Fruit fly (Drosophila melanogaster) whole organism, embryonic: ENCODE measurements around the gene CG16779.

Source experiments
- Adf1 ChIP-seq: fragments of 200-800 bp; sonication (Bioruptor generic); IDR thresholded peaks from 2 replicates; pipeline ENCODE4 v1.3.6; 2022; ENCODE audit warnings: missing biosample characterization, missing genetic modification characterization
- Asciz ChIP-seq: fragments of 200-800 bp; sonication (Bioruptor generic); optimal IDR thresholded peaks from 2 replicates; lab custom pipeline; 2017; ENCODE audit warnings: missing biosample characterization, mild to moderate bottlenecking, missing genetic modification characterization, missing genetic modification reagents
- Blimp-1 ChIP-seq: fragments of 200-800 bp; sonication (Bioruptor generic); optimal IDR thresholded peaks from 3 replicates; lab custom pipeline; 2018; ENCODE audit warnings: missing biosample characterization, missing genetic modification characterization, mild to moderate bottlenecking, moderate library complexity, missing genetic modification reagents
- CG11085 ChIP-seq: fragments of 200-800 bp; sonication (Bioruptor generic); IDR thresholded peaks from 2 replicates; pipeline ENCODE4 v1.3.6; 2022; ENCODE audit warnings: missing biosample characterization, missing genetic modification characterization
- CG12071 ChIP-seq: fragments of 200-800 bp; sonication (Bioruptor generic); optimal IDR thresholded peaks from 3 replicates; lab custom pipeline; 2018; ENCODE audit warnings: missing biosample characterization, mild to moderate bottlenecking, missing genetic modification characterization
- CG12104 ChIP-seq: fragments of 200-800 bp; sonication (Bioruptor generic); optimal IDR thresholded peaks from 3 replicates; lab custom pipeline; 2016; ENCODE audit warnings: missing biosample characterization, missing genetic modification characterization
- CG12155 ChIP-seq: fragments of 200-800 bp; sonication (Bioruptor generic); optimal IDR thresholded peaks from 3 replicates; lab custom pipeline; 2016; ENCODE audit warnings: missing biosample characterization, missing genetic modification characterization
- CG12299 ChIP-seq: fragments of 200-800 bp; sonication (Bioruptor generic); optimal IDR thresholded peaks from 2 replicates; lab custom pipeline; 2018; ENCODE audit warnings: missing biosample characterization, mild to moderate bottlenecking, missing genetic modification characterization
- CG1233 ChIP-seq: fragments of 200-800 bp; sonication (Bioruptor generic); optimal IDR thresholded peaks from 4 replicates; lab custom pipeline; 2018; ENCODE audit warnings: missing biosample characterization, mild to moderate bottlenecking, missing genetic modification characterization
- CG13424 ChIP-seq: fragments of 200-800 bp; sonication (Bioruptor generic); optimal IDR thresholded peaks from 2 replicates; lab custom pipeline; 2019; ENCODE audit warnings: missing biosample characterization, mild to moderate bottlenecking, missing genetic modification characterization, moderate library complexity
- CG14050 ChIP-seq: fragments of 200-800 bp; sonication (Bioruptor generic); IDR thresholded peaks from 3 replicates; pipeline ENCODE4 v1.3.6; 2022; ENCODE audit warnings: missing biosample characterization, missing genetic modification characterization
- CG14441 ChIP-seq: fragments of 200-800 bp; sonication (Bioruptor generic); IDR thresholded peaks from 2 replicates; pipeline ENCODE4 v1.3.6; 2022; ENCODE audit warnings: missing biosample characterization, missing genetic modification characterization
- CG15011 ChIP-seq: fragments of 200-800 bp; sonication (Bioruptor generic); optimal IDR thresholded peaks from 3 replicates; lab custom pipeline; 2018; ENCODE audit warnings: missing biosample characterization, mild to moderate bottlenecking, missing genetic modification characterization
- CG15514 ChIP-seq: fragments of 200-800 bp; sonication (Bioruptor generic); optimal IDR thresholded peaks from 3 replicates; lab custom pipeline; 2017; ENCODE audit warnings: missing biosample characterization, missing genetic modification characterization, mild to moderate bottlenecking, moderate library complexity, missing genetic modification reagents
- CG17912 ChIP-seq: fragments of 200-800 bp; sonication (Bioruptor generic); optimal IDR thresholded peaks from 2 replicates; lab custom pipeline; 2018; ENCODE audit warnings: missing biosample characterization, mild to moderate bottlenecking, missing genetic modification characterization
- CG1792 ChIP-seq: fragments of 200-800 bp; sonication (Bioruptor generic); optimal IDR thresholded peaks from 2 replicates; lab custom pipeline; 2016; ENCODE audit warnings: missing biosample characterization, missing genetic modification characterization
- CG3995 ChIP-seq: fragments of 200-800 bp; sonication (Bioruptor generic); optimal IDR thresholded peaks from 3 replicates; lab custom pipeline; 2016; ENCODE audit warnings: missing biosample characterization, missing genetic modification characterization
- CG42726 ChIP-seq: fragments of 200-800 bp; sonication (Bioruptor generic); IDR thresholded peaks from 2 replicates; pipeline ENCODE4 v1.3.6; 2022; ENCODE audit warnings: missing biosample characterization, missing genetic modification characterization; ENCODE audit not compliant: partially characterized antibody
- CG4424 ChIP-seq: fragments of 200-800 bp; sonication (Bioruptor generic); optimal IDR thresholded peaks from 3 replicates; lab custom pipeline; 2016; ENCODE audit warnings: missing biosample characterization, missing genetic modification characterization
- CG4820 ChIP-seq: fragments of 200-800 bp; sonication (Bioruptor generic); optimal IDR thresholded peaks from 3 replicates; lab custom pipeline; 2016; ENCODE audit warnings: missing biosample characterization, missing genetic modification characterization
- CG6654 ChIP-seq: fragments of 200-800 bp; sonication (Bioruptor generic); optimal IDR thresholded peaks from 2 replicates; lab custom pipeline; 2017; ENCODE audit warnings: missing biosample characterization, mild to moderate bottlenecking, missing genetic modification characterization
- CG6791 ChIP-seq: fragments of 200-800 bp; sonication (Bioruptor generic); IDR thresholded peaks from 3 replicates; pipeline ENCODE4 v1.3.6; 2022; ENCODE audit warnings: missing biosample characterization, missing genetic modification characterization; ENCODE audit not compliant: partially characterized antibody
- CG7271 ChIP-seq: fragments of 200-800 bp; sonication (Bioruptor generic); optimal IDR thresholded peaks from 2 replicates; lab custom pipeline; 2018; ENCODE audit warnings: missing biosample characterization, mild to moderate bottlenecking, missing genetic modification characterization, moderate library complexity
- CG7786 ChIP-seq: fragments of 200-800 bp; sonication (Bioruptor generic); optimal IDR thresholded peaks from 2 replicates; lab custom pipeline; 2016; ENCODE audit warnings: missing biosample characterization, missing genetic modification characterization
- CG7839 ChIP-seq: fragments of 200-800 bp; sonication (Bioruptor generic); optimal IDR thresholded peaks from 3 replicates; lab custom pipeline; 2018; ENCODE audit warnings: missing biosample characterization, mild to moderate bottlenecking, missing genetic modification characterization, moderate library complexity
- CG7928 ChIP-seq: fragments of 200-800 bp; sonication (Bioruptor generic); optimal IDR thresholded peaks from 2 replicates; lab custom pipeline; 2017; ENCODE audit warnings: missing biosample characterization, mild to moderate bottlenecking, missing genetic modification characterization
- CG9876 ChIP-seq: fragments of 200-800 bp; sonication (Bioruptor generic); optimal IDR thresholded peaks from 2 replicates; lab custom pipeline; 2016; ENCODE audit warnings: missing biosample characterization, missing genetic modification characterization
- Fer2 ChIP-seq: fragments of 200-800 bp; sonication (Bioruptor generic); optimal IDR thresholded peaks from 2 replicates; lab custom pipeline; 2018; ENCODE audit warnings: missing biosample characterization, mild to moderate bottlenecking, missing genetic modification characterization, moderate library complexity
- HLHmδ ChIP-seq: fragments of 200-800 bp; sonication (Bioruptor generic); optimal IDR thresholded peaks from 2 replicates; lab custom pipeline; 2018; ENCODE audit warnings: missing biosample characterization, mild to moderate bottlenecking, missing genetic modification characterization, moderate library complexity
- Hand ChIP-seq: fragments of 200-800 bp; sonication (Bioruptor generic); optimal IDR thresholded peaks from 2 replicates; lab custom pipeline; 2017; ENCODE audit warnings: mild to moderate bottlenecking, missing biosample characterization, missing genetic modification reagents, missing genetic modification characterization
- MESR4 ChIP-seq: fragments of 200-800 bp; sonication (Bioruptor generic); optimal IDR thresholded peaks from 2 replicates; lab custom pipeline; 2018; ENCODE audit warnings: missing biosample characterization, mild to moderate bottlenecking, missing genetic modification characterization, moderate library complexity
- NC2α ChIP-seq: fragments of 200-800 bp; sonication (Bioruptor generic); optimal IDR thresholded peaks from 2 replicates; lab custom pipeline; 2016; ENCODE audit warnings: missing biosample characterization, missing genetic modification characterization
- bbx ChIP-seq: fragments of 200-800 bp; sonication (Bioruptor generic); IDR thresholded peaks from 2 replicates; pipeline ENCODE4 v1.3.6; 2022; ENCODE audit warnings: missing biosample characterization, missing genetic modification characterization; ENCODE audit not compliant: partially characterized antibody
- cad ChIP-seq: fragments of >200 bp; optimal IDR thresholded peaks from 2 replicates; lab custom pipeline; 2017; ENCODE audit warnings: missing biosample characterization, missing genetic modification characterization
- chif ChIP-seq, 2 experiments: fragments of 200-800 bp; sonication (Bioruptor generic); optimal IDR thresholded peaks; 3 replicates each; lab custom pipeline; 2016; ENCODE audit warnings: missing biosample characterization in 2 of 2, missing genetic modification characterization in 2 of 2
- chm ChIP-seq: fragments of 200-800 bp; sonication (Bioruptor generic); IDR thresholded peaks from 2 replicates; pipeline ENCODE4 v1.3.6; 2022; ENCODE audit warnings: missing biosample characterization, missing genetic modification characterization
- dm ChIP-seq: fragments of 200-800 bp; sonication (Bioruptor generic); optimal IDR thresholded peaks from 3 replicates; lab custom pipeline; 2016; ENCODE audit warnings: missing biosample characterization, missing genetic modification characterization
- ftz-f1 ChIP-seq: fragments of 200-800 bp; sonication (Bioruptor generic); optimal IDR thresholded peaks from 2 replicates; lab custom pipeline; 2016; ENCODE audit warnings: missing biosample characterization, missing genetic modification characterization
- gcm ChIP-seq: fragments of 200-800 bp; sonication (Bioruptor generic); optimal IDR thresholded peaks from 2 replicates; lab custom pipeline; 2019; ENCODE audit warnings: missing biosample characterization, mild to moderate bottlenecking, missing genetic modification characterization, moderate library complexity
- insv ChIP-seq, 2 experiments: fragments of 200-800 bp; sonication (Bioruptor generic); optimal IDR thresholded peaks; 3 replicates each; lab custom pipeline; 2016 to 2018; ENCODE audit warnings: missing biosample characterization in 2 of 2, missing genetic modification characterization in 2 of 2
- knrl ChIP-seq: fragments of 200-800 bp; sonication (Bioruptor generic); IDR thresholded peaks from 3 replicates; pipeline ENCODE4 v1.3.6; 2022; ENCODE audit warnings: missing biosample characterization, missing genetic modification characterization; ENCODE audit not compliant: partially characterized antibody
- pho ChIP-seq: fragments of 200-800 bp; sonication (Bioruptor generic); optimal IDR thresholded peaks from 2 replicates; lab custom pipeline; 2016; ENCODE audit warnings: missing biosample characterization, missing genetic modification characterization
- ro ChIP-seq: fragments of 200-800 bp; sonication (Bioruptor generic); IDR thresholded peaks from 2 replicates; pipeline ENCODE4 v1.3.6; 2022; ENCODE audit warnings: missing biosample characterization, missing genetic modification characterization
- run ChIP-seq: fragments of 200-800 bp; sonication (Bioruptor generic); optimal IDR thresholded peaks from 3 replicates; lab custom pipeline; 2018; ENCODE audit warnings: missing biosample characterization, mild to moderate bottlenecking, missing genetic modification characterization
- slbo ChIP-seq: fragments of 200-800 bp; sonication (Bioruptor generic); IDR thresholded peaks from 2 replicates; pipeline ENCODE4 v1.3.6; 2022; ENCODE audit warnings: missing biosample characterization, missing genetic modification characterization
- so ChIP-seq: fragments of 200-800 bp; sonication (Bioruptor generic); IDR thresholded peaks from 3 replicates; pipeline ENCODE4 v1.3.6; 2022; ENCODE audit warnings: missing biosample characterization, missing genetic modification characterization
- tio ChIP-seq: fragments of 200-800 bp; sonication (Bioruptor generic); optimal IDR thresholded peaks from 2 replicates; lab custom pipeline; 2017; ENCODE audit warnings: missing biosample characterization, missing genetic modification characterization, inconsistent platforms
- tx ChIP-seq: fragments of 200-800 bp; sonication (Bioruptor generic); optimal IDR thresholded peaks from 2 replicates; lab custom pipeline; 2016; ENCODE audit warnings: missing biosample characterization, missing genetic modification characterization
- zen2 ChIP-seq: fragments of 200-800 bp; sonication (Bioruptor generic); IDR thresholded peaks from 3 replicates; pipeline ENCODE4 v1.3.6; 2022; ENCODE audit warnings: missing biosample characterization, missing genetic modification characterization; ENCODE audit not compliant: partially characterized antibody
- zf30C ChIP-seq: fragments of 200-800 bp; sonication (Bioruptor generic); optimal IDR thresholded peaks from 3 replicates; lab custom pipeline; 2018; ENCODE audit warnings: missing biosample characterization, mild to moderate bottlenecking, missing genetic modification characterization

CG16779 gene

dm6 chr3R:9428988-9429387 is 64.5 kb downstream of the CG16779 start (continued):
- peak; percentile 79 for TF ChIP-seq CG7786 (GFP tag; lab: Kevin White, UChicago)
- no peak for TF ChIP-seq NC2α
- peak; percentile 51 for TF ChIP-seq dm
- peak; percentile 5 for TF ChIP-seq CG12299 (tag; lab: Kevin White, UChicago)
- no peak for TF ChIP-seq MESR4 (GFP tag; lab: Kevin White, UChicago)
- no peak for TF ChIP-seq CG14441 (GFP tag; lab: Robert Waterston, UW)
- no peak for TF ChIP-seq Asciz (GFP tag; lab: Kevin White, UChicago)
- no peak for TF ChIP-seq CG6791 (GFP tag; lab: Robert Waterston, UW)
- peak; percentile 54 for TF ChIP-seq CG12155 (GFP tag; lab: Kevin White, UChicago)
- TF ChIP-seq tio (GFP tag; lab: Kevin White, UChicago) = no peak
- no peak for TF ChIP-seq HLHmδ (GFP tag; lab: Kevin White, UChicago)
- TF ChIP-seq CG12104 (GFP tag; lab: Kevin White, UChicago) = no peak
- no peak for TF ChIP-seq knrl
- TF ChIP-seq CG11085 (GFP tag; lab: Robert Waterston, UW) = no peak
- 0 out of 3 replicates have a peak, but pooled peaks have one; percentile 27 for TF ChIP-seq so (GFP tag; lab: Robert Waterston, UW)
- TF ChIP-seq bbx (GFP tag; lab: Robert Waterston, UW) = no peak
- TF ChIP-seq CG7271 = no peak
- TF ChIP-seq slbo (GFP tag; lab: Robert Waterston, UW) = peak; percentile 86
- TF ChIP-seq CG12071 = peak; percentile 66
- peak; percentile 16 for TF ChIP-seq CG4820 (GFP tag; lab: Kevin White, UChicago)
- TF ChIP-seq CG15514 = peak; percentile 81
- no peak for TF ChIP-seq CG7928 (GFP tag; lab: Kevin White, UChicago)
- peak; percentile 60 for TF ChIP-seq Blimp-1 (GFP tag; lab: Kevin White, UChicago)
- TF ChIP-seq CG1792 (GFP tag; lab: Kevin White, UChicago) = peak; percentile 50
- TF ChIP-seq ftz-f1 (GFP tag; lab: Kevin White, UChicago) = peak; percentile 4
- peak; percentile 30 for TF ChIP-seq CG1233 (GFP tag; lab: Kevin White, UChicago)
- TF ChIP-seq CG14050 (GFP tag; lab: Robert Waterston, UW) = peak; percentile 39; the same call in 1 of the 3 replicates
- TF ChIP-seq CG4424 = peak; percentile 7
- TF ChIP-seq run (tag; lab: Kevin White, UChicago) = no peak
- peak; percentile 78 for TF ChIP-seq CG13424
- no peak for TF ChIP-seq CG6654 (GFP tag; lab: Kevin White, UChicago)
- peak; percentile 72 for TF ChIP-seq CG7839 (tag; lab: Kevin White, UChicago)
- TF ChIP-seq gcm (GFP tag; lab: Kevin White, UChicago) = no peak
- TF ChIP-seq tx = peak; percentile 29
- peak; percentile 53 for TF ChIP-seq CG3995
- no peak for TF ChIP-seq cad (GFP tag; lab: Kevin White, UChicago)
- TF ChIP-seq CG17912 (GFP tag; lab: Kevin White, UChicago) = peak; percentile 71
- TF ChIP-seq Adf1 (GFP tag; lab: Robert Waterston, UW) = peak; percentile 24; the same call in 1 of the 2 replicates
- TF ChIP-seq CG9876 (GFP tag; lab: Kevin White, UChicago) = no peak
- TF ChIP-seq insv (GFP tag; optimal IDR thresholded peaks at IDR 0.05; lab: Kevin White, UChicago) = no peak
- no peak for TF ChIP-seq ro (GFP tag; lab: Robert Waterston, UW)
- TF ChIP-seq zf30C = no peak
- TF ChIP-seq zen2 (GFP tag; lab: Robert Waterston, UW) = no peak
- TF ChIP-seq chif (GFP tag; optimal IDR thresholded peaks at IDR 0.05; lab: Kevin White, UChicago) = peak; percentile 2 to 54
- peak; percentile 76 for TF ChIP-seq Hand (GFP tag; lab: Kevin White, UChicago)
- TF ChIP-seq Fer2 = peak; percentile 49
- TF ChIP-seq pho (GFP tag; lab: Kevin White, UChicago) = peak; percentile 66
- TF ChIP-seq chm = peak; percentile 75
- TF ChIP-seq CG15011 = peak; percentile 61
- no peak for TF ChIP-seq CG42726
